Worm (Caenorhabditis elegans): Measurements from ENCODE around the gene cpin-1.

The cpin-1 gene

DNA sequence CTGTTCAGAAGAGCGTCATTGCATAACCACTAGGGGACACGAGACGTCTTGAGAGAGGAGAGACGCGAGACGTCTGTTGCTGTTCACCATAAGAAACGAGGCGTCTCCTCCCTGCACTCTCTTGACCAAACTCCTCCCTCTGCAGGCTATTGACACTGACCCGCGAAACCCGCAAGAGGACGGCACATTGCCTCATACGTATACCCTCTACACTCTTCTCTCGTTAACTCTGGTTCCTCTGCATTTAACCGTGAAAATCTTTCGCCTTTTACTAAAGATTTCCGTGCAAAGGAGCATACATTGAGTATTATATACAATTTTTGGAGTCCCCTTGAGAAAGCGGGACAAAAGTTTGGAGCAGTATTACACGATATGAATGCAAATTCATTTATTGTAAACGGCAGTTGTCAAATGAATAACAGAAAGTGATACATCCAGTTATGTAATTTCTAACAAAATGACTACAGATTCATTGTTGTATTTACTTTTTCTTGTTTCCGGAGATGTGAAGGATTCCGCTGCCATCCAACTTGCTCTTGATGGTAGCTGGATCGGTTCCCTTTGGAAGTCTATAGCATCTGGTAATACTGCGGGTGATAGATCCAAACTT lies 6.0 kb upstream of the cpin-1 start (continued):
- TF ChIP-seq hif-1 (tag; optimal IDR thresholded peaks at IDR 0.05): peak; percentile 79 to 86
- peak; percentile 90 for TF ChIP-seq dmd-6 (GFP tag; IDR thresholded peaks at IDR 0.05)
- TF ChIP-seq nhr-48 (tag; optimal IDR thresholded peaks at IDR 0.05): peak; percentile 85
- TF ChIP-seq nhr-77 (tag; optimal IDR thresholded peaks at IDR 0.05): peak; percentile 88
- TF ChIP-seq lir-3 (tag; optimal IDR thresholded peaks at IDR 0.05): no peak
- TF ChIP-seq hlh-11 (tag; optimal IDR thresholded peaks at IDR 0.05): peak; percentile 92
- TF ChIP-seq lin-38 (GFP tag; IDR thresholded peaks at IDR 0.05): peak; percentile 86
- no peak; the same call in 1 of the 2 replicates for TF ChIP-seq vab-7 (GFP tag; IDR thresholded peaks at IDR 0.05)
- TF ChIP-seq ama-1 (optimal IDR thresholded peaks at IDR 0.05): peak; percentile 99
- TF ChIP-seq nhr-41 (GFP tag; IDR thresholded peaks at IDR 0.05): no peak
- TF ChIP-seq T20F7.1 (GFP tag; optimal IDR thresholded peaks at IDR 0.05): peak; percentile 87
- TF ChIP-seq madf-9 (GFP tag; conservative IDR thresholded peaks at IDR 0.05): peak; percentile 46; the same call in 1 of the 2 replicates
- peak; percentile 23 for TF ChIP-seq ces-1 (GFP tag; optimal IDR thresholded peaks at IDR 0.05)
- TF ChIP-seq lsy-2 (tag; optimal IDR thresholded peaks at IDR 0.05): peak; percentile 75 to 93
- peak; percentile 86 for TF ChIP-seq zfp-3 (GFP tag; conservative IDR thresholded peaks at IDR 0.05)
- TF ChIP-seq skn-1 (tag; optimal IDR thresholded peaks at IDR 0.05): no peak
- TF ChIP-seq F37D6.2 (tag; optimal IDR thresholded peaks at IDR 0.05): peak; percentile 81
- no peak for TF ChIP-seq lin-39 (tag; optimal IDR thresholded peaks at IDR 0.05)
- peak; percentile 95 for TF ChIP-seq rbr-2 (tag; optimal IDR thresholded peaks at IDR 0.05)
- no peak for TF ChIP-seq mxl-2 (GFP tag; conservative IDR thresholded peaks at IDR 0.05)
- TF ChIP-seq dve-1 (tag; optimal IDR thresholded peaks at IDR 0.05; ENCODE audit: insufficient read depth): peak; percentile 97
- no peak for TF ChIP-seq aly-2 (tag; optimal IDR thresholded peaks at IDR 0.05)
- no peak for TF ChIP-seq madf-5 (GFP tag; IDR thresholded peaks at IDR 0.05)
- TF ChIP-seq ztf-11 (tag; optimal IDR thresholded peaks at IDR 0.05): no peak
- TF ChIP-seq ceh-62 (tag; optimal IDR thresholded peaks at IDR 0.05): no peak
- TF ChIP-seq jun-1 (tag; optimal IDR thresholded peaks at IDR 0.05): peak; percentile 85
- TF ChIP-seq lin-29 (GFP tag; IDR thresholded peaks at IDR 0.05): no peak
- peak; percentile 56 for TF ChIP-seq zfp-2 (tag; optimal IDR thresholded peaks at IDR 0.05)
- TF ChIP-seq dmd-8 (GFP tag; IDR thresholded peaks at IDR 0.05): no peak
- TF ChIP-seq ZK546.5 (tag; optimal IDR thresholded peaks at IDR 0.05): peak in 1 of 2 experiments; percentile 1
- TF ChIP-seq aha-1 (tag): peak; percentile 91
- peak; percentile 59; the same call in 1 of the 2 replicates for TF ChIP-seq php-3 (GFP tag; IDR thresholded peaks at IDR 0.05)
- no peak for TF ChIP-seq tag-97 (GFP tag; IDR thresholded peaks at IDR 0.05)
- peak; percentile 97 for TF ChIP-seq mep-1 (tag; optimal IDR thresholded peaks at IDR 0.05)
- TF ChIP-seq T26A8.4 (GFP tag; IDR thresholded peaks at IDR 0.05): peak; percentile 93
- TF ChIP-seq lin-15B (tag; optimal IDR thresholded peaks at IDR 0.05): no peak
- 0 out of 2 replicates have a peak, but pooled peaks have one; percentile 33 for TF ChIP-seq ZK337.2 (GFP tag; IDR thresholded peaks at IDR 0.05)
- peak; percentile 52 for TF ChIP-seq nhr-237 (tag; optimal IDR thresholded peaks at IDR 0.05)
- peak; percentile 81 for TF ChIP-seq F10B5.3 (tag; optimal IDR thresholded peaks at IDR 0.05)
- peak; percentile 74 for TF ChIP-seq arid-1 (GFP tag; conservative IDR thresholded peaks at IDR 0.05)
- TF ChIP-seq dmd-9 (GFP tag; IDR thresholded peaks at IDR 0.05): no peak
- peak; percentile 60; the same call in 1 of the 2 replicates for TF ChIP-seq lim-7 (GFP tag; IDR thresholded peaks at IDR 0.05)
- peak; percentile 88 for TF ChIP-seq nhr-28 (tag; optimal IDR thresholded peaks at IDR 0.05)
- TF ChIP-seq duxl-1 (tag; optimal IDR thresholded peaks at IDR 0.05; ENCODE audit: poor library complexity): peak; percentile 84
- peak; percentile 80 for TF ChIP-seq gei-8 (GFP tag; optimal IDR thresholded peaks at IDR 0.05)
- peak; percentile 63 for TF ChIP-seq ztf-7 (tag; optimal IDR thresholded peaks at IDR 0.05)
- peak; percentile 87 for TF ChIP-seq nhr-102 (tag; optimal IDR thresholded peaks at IDR 0.05)
- peak; percentile 9 for TF ChIP-seq Y5F2A.4 (GFP tag; optimal IDR thresholded peaks at IDR 0.05)
- TF ChIP-seq hlh-30 (tag; optimal IDR thresholded peaks at IDR 0.05; ENCODE audit: insufficient read depth): peak; percentile 90
- TF ChIP-seq unc-130 (GFP tag; optimal IDR thresholded peaks at IDR 0.05): peak; percentile 78
- no peak for TF ChIP-seq ceh-82 (tag; optimal IDR thresholded peaks at IDR 0.05)
